Fruit fly (Drosophila melanogaster): ENCODE measurements around the gene CG32228.

Gene CG32228

dm6 chr3L:20302081-20302630, 36.5 kb downstream of the CG32228 start, which contains the start of gene Pex23 (continued):
- no peak for TF ChIP-seq Hr38 (GFP tag; optimal IDR thresholded peaks at IDR 0.05)
- peak; percentile 58; the same call in 1 of the 2 replicates for TF ChIP-seq CG11294 (GFP tag; IDR thresholded peaks at IDR 0.05)
- peak; percentile 82 for TF ChIP-seq pdm3 (GFP tag; optimal IDR thresholded peaks at IDR 0.05)
- TF ChIP-seq Ets21C (GFP tag; optimal IDR thresholded peaks at IDR 0.05): peak; percentile 74
- TF ChIP-seq OdsH (GFP tag; optimal IDR thresholded peaks at IDR 0.05): no peak
- peak; percentile 75 for TF ChIP-seq Smox (GFP tag; optimal IDR thresholded peaks at IDR 0.05)
- no peak for TF ChIP-seq Blimp-1 (GFP tag; optimal IDR thresholded peaks at IDR 0.05)
- peak; percentile 70 for TF ChIP-seq achi (GFP tag; optimal IDR thresholded peaks at IDR 0.05)
- TF ChIP-seq CG8119 (GFP tag; IDR thresholded peaks at IDR 0.05): peak; percentile 54; the same call in 2 of the 3 replicates
- TF ChIP-seq CG32006 (GFP tag; optimal IDR thresholded peaks at IDR 0.05): no peak
- peak; percentile 76 for TF ChIP-seq Sox15 (GFP tag; optimal IDR thresholded peaks at IDR 0.05)
- TF ChIP-seq net (GFP tag; optimal IDR thresholded peaks at IDR 0.05): no peak
- no peak for TF ChIP-seq acj6 (GFP tag; optimal IDR thresholded peaks at IDR 0.05)
- no peak for TF ChIP-seq Sox14 (GFP tag; optimal IDR thresholded peaks at IDR 0.05)

dm6 chr3L:20306142-20306541, 40.5 kb downstream of the CG32228 start, which contains the start of gene CG32225:
CG32225 (minus strand) TSS chr3L:20306283.
- TF ChIP-seq CG7368 (GFP tag; optimal IDR thresholded peaks at IDR 0.05) (peak; percentile 31), Eip78C (GFP tag) (peak; percentile 47), Sox14 (GFP tag; optimal IDR thresholded peaks at IDR 0.05) (no peak), Hr4 (GFP tag; optimal IDR thresholded peaks at IDR 0.05) (peak; percentile 6), CG32006 (GFP tag; optimal IDR thresholded peaks at IDR 0.05) (no peak)

dm6 chr3L:20309354-20309753, 43.7 kb downstream of the CG32228 start, which contains the start of gene polo:
polo (plus strand) TSS chr3L:20309654.
- no peak for TF ChIP-seq CG10631 (GFP tag; optimal IDR thresholded peaks at IDR 0.05)
- no peak for TF ChIP-seq CG8319 (GFP tag; optimal IDR thresholded peaks at IDR 0.05)
- no peak for TF ChIP-seq Ets21C (GFP tag; optimal IDR thresholded peaks at IDR 0.05)

- TF ChIP-seq Ets96B (tag; optimal IDR thresholded peaks at IDR 0.05) (no peak), CG32006 (GFP tag; optimal IDR thresholded peaks at IDR 0.05) (no peak), ss (GFP tag; optimal IDR thresholded peaks at IDR 0.05) (no peak), esn (GFP tag; optimal IDR thresholded peaks at IDR 0.05) (peak; percentile 33), OdsH (GFP tag; optimal IDR thresholded peaks at IDR 0.05) (no peak), Eip93F (GFP tag; optimal IDR thresholded peaks at IDR 0.05) (no peak), CG8319 (GFP tag; optimal IDR thresholded peaks at IDR 0.05) (no peak), CG7368 (GFP tag; optimal IDR thresholded peaks at IDR 0.05) (no peak), CG1621 (tag; optimal IDR thresholded peaks at IDR 0.05) (peak; percentile 80), CG11902 (GFP tag; optimal IDR thresholded peaks at IDR 0.05) (no peak), Hr38 (GFP tag; optimal IDR thresholded peaks at IDR 0.05) (no peak), topi (GFP tag; optimal IDR thresholded peaks at IDR 0.05) (peak; percentile 23), Sox14 (GFP tag; optimal IDR thresholded peaks at IDR 0.05) (peak; percentile 47), CG11762 (GFP tag; optimal IDR thresholded peaks at IDR 0.05; ENCODE audit: insufficient read depth) (no peak), CG6163 (GFP tag; IDR thresholded peaks at IDR 0.05) (no peak), net (GFP tag; optimal IDR thresholded peaks at IDR 0.05) (no peak), dsx (GFP tag; optimal IDR thresholded peaks at IDR 0.05; ENCODE audit: poor library complexity, severe bottlenecking) (no peak), CG3032 (tag; optimal IDR thresholded peaks at IDR 0.05) (peak; percentile 11), cyc (GFP tag; optimal IDR thresholded peaks at IDR 0.05) (peak; percentile 36), CG8119 (GFP tag; IDR thresholded peaks at IDR 0.05) (no peak), Eip78C (GFP tag) (peak; percentile 61), Gug (GFP tag; IDR thresholded peaks at IDR 0.05) (no peak), pdm3 (GFP tag; optimal IDR thresholded peaks at IDR 0.05) (no peak), lz (GFP tag; optimal IDR thresholded peaks at IDR 0.05) (peak; percentile 19), fd59A (GFP tag; optimal IDR thresholded peaks at IDR 0.05) (no peak), Met (GFP tag; optimal IDR thresholded peaks at IDR 0.05) (no peak), Lpt (GFP tag; optimal IDR thresholded peaks at IDR 0.05) (no peak), Blimp-1 (GFP tag; optimal IDR thresholded peaks at IDR 0.05) (no peak), CG11294 (GFP tag; IDR thresholded peaks at IDR 0.05) (no peak), CG31627 (GFP tag; optimal IDR thresholded peaks at IDR 0.05) (peak; percentile 27), CG9139 (GFP tag; optimal IDR thresholded peaks at IDR 0.05) (no peak), Sox102F (GFP tag; optimal IDR thresholded peaks at IDR 0.05) (no peak), achi (GFP tag; optimal IDR thresholded peaks at IDR 0.05) (peak; percentile 63)
These were observed 44.4 kb downstream of the CG32228 start for dm6 chr3L:20309758-20310733.
